Worm (Caenorhabditis elegans) whole organism, mixed stage, embryonic: ENCODE data around the gene Y43D4A.5.

Experiments
- M03D4.4 ChIP-seq: sonication (generic microtip); optimal IDR thresholded peaks from 2 replicates; lab custom pipeline; 2017; ENCODE audit warnings: mild to moderate bottlenecking, missing genetic modification characterization, missing compliant biosample characterization
- ces-1 ChIP-seq: fragments of 150-350 bp; optimal IDR thresholded peaks from 2 replicates; lab custom pipeline; 2014; ENCODE audit warnings: missing biosample characterization, missing genetic modification reagents, missing genetic modification characterization
- flh-1 ChIP-seq: fragments of 200-800 bp; sonication (Bioruptor generic); optimal IDR thresholded peaks from 2 replicates; lab custom pipeline; 2018; ENCODE audit warnings: mild to moderate bottlenecking, missing genetic modification characterization, moderate library complexity, missing compliant biosample characterization
- lin-13 ChIP-seq: fragments of 150-350 bp; optimal IDR thresholded peaks from 2 replicates; lab custom pipeline; 2014; ENCODE audit warnings: missing biosample characterization, missing genetic modification characterization
- lsy-2 ChIP-seq: fragments of 150-350 bp; optimal IDR thresholded peaks from 2 replicates; lab custom pipeline; 2014; ENCODE audit warnings: missing biosample characterization, missing genetic modification characterization
- mep-1 ChIP-seq: fragments of 150-350 bp; optimal IDR thresholded peaks from 2 replicates; lab custom pipeline; 2017; ENCODE audit warnings: missing biosample characterization, missing genetic modification reagents, missing genetic modification characterization, inconsistent platforms
- nhr-237 ChIP-seq: fragments of 150-350 bp; optimal IDR thresholded peaks from 2 replicates; lab custom pipeline; 2014; ENCODE audit warnings: missing biosample characterization, missing genetic modification characterization
- nhr-28 ChIP-seq: fragments of 150-350 bp; optimal IDR thresholded peaks from 2 replicates; lab custom pipeline; 2014; ENCODE audit warnings: missing biosample characterization, missing genetic modification characterization
- nhr-76 ChIP-seq: sonication (generic microtip); optimal IDR thresholded peaks from 2 replicates; lab custom pipeline; 2017; ENCODE audit warnings: missing biosample characterization, missing genetic modification characterization
- pha-4 ChIP-seq: fragments of 150-350 bp; optimal IDR thresholded peaks from 2 replicates; lab custom pipeline; 2018; ENCODE audit warnings: missing biosample characterization, missing genetic modification reagents, missing genetic modification characterization
- snpc-4 ChIP-seq: fragments of 150-350 bp; optimal IDR thresholded peaks from 2 replicates; lab custom pipeline; 2014; ENCODE audit warnings: missing biosample characterization, missing genetic modification characterization
- sptf-1 ChIP-seq: sonication (generic microtip); optimal IDR thresholded peaks from 2 replicates; lab custom pipeline; 2017; ENCODE audit warnings: mild to moderate bottlenecking, missing genetic modification characterization, moderate library complexity, missing compliant biosample characterization
- unc-39 ChIP-seq: fragments of 150-350 bp; optimal IDR thresholded peaks from 2 replicates; lab custom pipeline; 2014; ENCODE audit warnings: missing biosample characterization, missing genetic modification characterization
- ztf-11 ChIP-seq: fragments of 150-350 bp; optimal IDR thresholded peaks from 2 replicates; lab custom pipeline; 2014; ENCODE audit warnings: missing biosample characterization, missing genetic modification characterization

- TF ChIP-seq nhr-76 (no peak), nhr-28 (no peak), unc-39 (tag; lab: Kevin White, UChicago) (no peak), ces-1 (no peak), nhr-237 (tag; lab: Kevin White, UChicago) (no peak), M03D4.4 (tag; lab: Kevin White, UChicago) (no peak), lsy-2 (no peak), snpc-4 (tag; lab: Kevin White, UChicago) (no peak), pha-4 (tag; lab: Kevin White, UChicago) (no peak), ztf-11 (tag; lab: Kevin White, UChicago) (no peak), mep-1 (no peak), lin-13 (no peak), sptf-1 (no peak), flh-1 (GFP tag; lab: Kevin White, UChicago) (no peak)
Measured at ce11 chrIV:16751087-16751486, 24.5 kb upstream of the Y43D4A.5 start.
